Fruit fly (Drosophila melanogaster): Measurements from ENCODE around the gene TotA.

Gene TotA

dm6 chr3R:20832689-20833524 is 37.9 kb upstream of the TotA start, which contains the start of gene Synd:
Synd (plus strand) TSS chr3R:20832799.
- TF ChIP-seq CG6276 (GFP tag; optimal IDR thresholded peaks at IDR 0.05) (peak; percentile 40), CG3032 (tag; optimal IDR thresholded peaks at IDR 0.05) (no peak), CG4318 (GFP tag; optimal IDR thresholded peaks at IDR 0.05) (no peak), CG8632 (GFP tag; optimal IDR thresholded peaks at IDR 0.05) (no peak), fd59A (GFP tag; optimal IDR thresholded peaks at IDR 0.05) (no peak), svp (GFP tag) (peak; percentile 67), OdsH (GFP tag; optimal IDR thresholded peaks at IDR 0.05) (peak; percentile 43), CG11902 (GFP tag; optimal IDR thresholded peaks at IDR 0.05) (no peak), Smox (GFP tag; optimal IDR thresholded peaks at IDR 0.05) (no peak), CG31627 (GFP tag; optimal IDR thresholded peaks at IDR 0.05) (peak; percentile 28), fd85E (GFP tag; optimal IDR thresholded peaks at IDR 0.05) (no peak), CG34406 (GFP tag; optimal IDR thresholded peaks at IDR 0.05) (no peak), net (GFP tag; optimal IDR thresholded peaks at IDR 0.05) (no peak), CG10631 (GFP tag; optimal IDR thresholded peaks at IDR 0.05) (peak; percentile 13), Eip75B (GFP tag; optimal IDR thresholded peaks at IDR 0.05) (peak; percentile 47), topi (GFP tag; optimal IDR thresholded peaks at IDR 0.05) (peak; percentile 28), Ets96B (tag; optimal IDR thresholded peaks at IDR 0.05) (no peak), acj6 (GFP tag; optimal IDR thresholded peaks at IDR 0.05) (peak; percentile 19), Hr39 (GFP tag; optimal IDR thresholded peaks at IDR 0.05) (peak; percentile 41), dac (GFP tag; optimal IDR thresholded peaks at IDR 0.05) (no peak), vri (GFP tag; optimal IDR thresholded peaks at IDR 0.05) (peak; percentile 63), CG6854 (GFP tag; optimal IDR thresholded peaks at IDR 0.05) (peak; percentile 24), eg (GFP tag; IDR thresholded peaks at IDR 0.05) (peak; percentile 47; the same call in 2 of the 3 replicates), CG7368 (GFP tag; optimal IDR thresholded peaks at IDR 0.05) (peak; percentile 39), CG3919 (GFP tag; optimal IDR thresholded peaks at IDR 0.05) (peak; percentile 57), Hr4 (GFP tag; optimal IDR thresholded peaks at IDR 0.05) (peak; percentile 32), CG9139 (GFP tag; optimal IDR thresholded peaks at IDR 0.05) (peak; percentile 39), Sox15 (GFP tag; optimal IDR thresholded peaks at IDR 0.05) (no peak), CG32006 (GFP tag; optimal IDR thresholded peaks at IDR 0.05) (peak; percentile 45), Blimp-1 (GFP tag; optimal IDR thresholded peaks at IDR 0.05) (peak; percentile 9), CG6163 (GFP tag; IDR thresholded peaks at IDR 0.05) (peak; percentile 13; the same call in 2 of the 3 replicates), Ets21C (GFP tag; optimal IDR thresholded peaks at IDR 0.05) (no peak), CG10669 (GFP tag; optimal IDR thresholded peaks at IDR 0.05) (peak; percentile 3), CG11294 (GFP tag; IDR thresholded peaks at IDR 0.05) (peak; percentile 32; the same call in 1 of the 2 replicates), CG6808 (GFP tag; optimal IDR thresholded peaks at IDR 0.05) (peak; percentile 24), Lpt (GFP tag; optimal IDR thresholded peaks at IDR 0.05) (peak; percentile 51), spab (GFP tag; optimal IDR thresholded peaks at IDR 0.05) (no peak), CG8319 (GFP tag; optimal IDR thresholded peaks at IDR 0.05) (no peak), Eip78C (GFP tag) (peak; percentile 37), CG15336 (GFP tag; IDR thresholded peaks at IDR 0.05) (0 out of 2 replicates have a peak, but pooled peaks have one; percentile 34), Met (GFP tag; optimal IDR thresholded peaks at IDR 0.05) (peak; percentile 24), CG6792 (GFP tag; optimal IDR thresholded peaks at IDR 0.05) (peak; percentile 43), Gug (GFP tag; IDR thresholded peaks at IDR 0.05) (no peak), CG1621 (tag; optimal IDR thresholded peaks at IDR 0.05) (peak; percentile 16), CG11762 (GFP tag; optimal IDR thresholded peaks at IDR 0.05; ENCODE audit: insufficient read depth) (peak; percentile 38), achi (GFP tag; optimal IDR thresholded peaks at IDR 0.05) (no peak), salr (GFP tag; optimal IDR thresholded peaks at IDR 0.05) (peak in 1 of 2 experiments; percentile 24), dsx (GFP tag; optimal IDR thresholded peaks at IDR 0.05; ENCODE audit: poor library complexity, severe bottlenecking) (no peak), lz (GFP tag; optimal IDR thresholded peaks at IDR 0.05) (peak; percentile 41), CG8119 (GFP tag; IDR thresholded peaks at IDR 0.05) (peak; percentile 53; the same call in 1 of the 3 replicates)
